Fruit fly (Drosophila melanogaster): Measurements from ENCODE around the gene CG15599.

The CG15599 gene

dm6 chrX:15712409-15712808, 23.8 kb upstream of the CG15599 start, which contains the start of gene HUWE1 (continued):
- TF ChIP-seq odd (GFP tag; optimal IDR thresholded peaks at IDR 0.05): no peak
- no peak for TF ChIP-seq dati (GFP tag; IDR thresholded peaks at IDR 0.05)
- peak; percentile 32; the same call in 1 of the 3 replicates for TF ChIP-seq Dbx (GFP tag; IDR thresholded peaks at IDR 0.05)
- TF ChIP-seq vnd (GFP tag; IDR thresholded peaks at IDR 0.05; ENCODE audit: partially characterized antibody): peak; percentile 67
- TF ChIP-seq onecut (GFP tag; IDR thresholded peaks at IDR 0.05): no peak
- no peak for TF ChIP-seq otp (GFP tag; IDR thresholded peaks at IDR 0.05)
- TF ChIP-seq NC2β (GFP tag; optimal IDR thresholded peaks at IDR 0.05): no peak
- peak; percentile 69 for TF ChIP-seq CG15601 (tag; optimal IDR thresholded peaks at IDR 0.05)
- TF ChIP-seq HHEX (GFP tag; optimal IDR thresholded peaks at IDR 0.05): no peak
- TF ChIP-seq CG3407 (GFP tag; optimal IDR thresholded peaks at IDR 0.05): no peak
- TF ChIP-seq CG33213 (GFP tag; optimal IDR thresholded peaks at IDR 0.05): peak; percentile 48
- no peak for TF ChIP-seq seq (GFP tag; IDR thresholded peaks at IDR 0.05)
- no peak for TF ChIP-seq CG3726 (GFP tag; IDR thresholded peaks at IDR 0.05)
- TF ChIP-seq Dref (GFP tag; IDR thresholded peaks at IDR 0.05): peak; percentile 82
- TF ChIP-seq CG14050 (GFP tag; IDR thresholded peaks at IDR 0.05): no peak
- no peak for TF ChIP-seq CG13296 (GFP tag; optimal IDR thresholded peaks at IDR 0.05)
- peak; percentile 45; the same call in 1 of the 2 replicates for TF ChIP-seq sob (GFP tag; IDR thresholded peaks at IDR 0.05)
- peak; percentile 92 for TF ChIP-seq pzg (GFP tag; optimal IDR thresholded peaks at IDR 0.05)
- TF ChIP-seq CG10543 (GFP tag; optimal IDR thresholded peaks at IDR 0.05): no peak
- TF ChIP-seq Taf1 (GFP tag; IDR thresholded peaks at IDR 0.05): no peak
- TF ChIP-seq CG17328 (GFP tag; IDR thresholded peaks at IDR 0.05): no peak
- TF ChIP-seq sr (GFP tag; IDR thresholded peaks at IDR 0.05): no peak
- peak; percentile 58; the same call in 2 of the 3 replicates for TF ChIP-seq zen2 (GFP tag; IDR thresholded peaks at IDR 0.05; ENCODE audit: partially characterized antibody)
- peak; percentile 29 for TF ChIP-seq Max (GFP tag; optimal IDR thresholded peaks at IDR 0.05)
- no peak for TF ChIP-seq CG8478 (optimal IDR thresholded peaks at IDR 0.05)
- TF ChIP-seq CG17359 (tag; optimal IDR thresholded peaks at IDR 0.05): no peak
- TF ChIP-seq HmgZ (tag; optimal IDR thresholded peaks at IDR 0.05): peak; percentile 63
- no peak for TF ChIP-seq CG30431 (GFP tag; optimal IDR thresholded peaks at IDR 0.05)
- TF ChIP-seq CG3838 (GFP tag; optimal IDR thresholded peaks at IDR 0.05): no peak
- no peak for TF ChIP-seq CG15011 (GFP tag; optimal IDR thresholded peaks at IDR 0.05)
- TF ChIP-seq CG32772 (GFP tag; IDR thresholded peaks at IDR 0.05): no peak
- no peak for TF ChIP-seq B-H1 (GFP tag; IDR thresholded peaks at IDR 0.05)
- no peak for TF ChIP-seq CG6854 (GFP tag; optimal IDR thresholded peaks at IDR 0.05)
- TF ChIP-seq az2 (GFP tag; optimal IDR thresholded peaks at IDR 0.05): no peak
- no peak for TF ChIP-seq shn (GFP tag; optimal IDR thresholded peaks at IDR 0.05)
- no peak for TF ChIP-seq gem (tag; optimal IDR thresholded peaks at IDR 0.05)
- no peak for TF ChIP-seq gt (GFP tag; IDR thresholded peaks at IDR 0.05)
- TF ChIP-seq Aef1 (GFP tag; IDR thresholded peaks at IDR 0.05): peak; percentile 57
- TF ChIP-seq insv (GFP tag; optimal IDR thresholded peaks at IDR 0.05): no peak
- TF ChIP-seq chn (GFP tag; optimal IDR thresholded peaks at IDR 0.05): no peak
- TF ChIP-seq Jarid2 (GFP tag; optimal IDR thresholded peaks at IDR 0.05): no peak
- no peak for TF ChIP-seq CG9437 (GFP tag; optimal IDR thresholded peaks at IDR 0.05)
- no peak for TF ChIP-seq tup (GFP tag; optimal IDR thresholded peaks at IDR 0.05)
- no peak for TF ChIP-seq CG1529 (GFP tag; optimal IDR thresholded peaks at IDR 0.05)
- TF ChIP-seq salm (tag; optimal IDR thresholded peaks at IDR 0.05): peak; percentile 2
- peak; percentile 66 for TF ChIP-seq CG9797 (GFP tag; optimal IDR thresholded peaks at IDR 0.05)
- no peak for TF ChIP-seq Bdp1 (GFP tag; optimal IDR thresholded peaks at IDR 0.05)
- TF ChIP-seq CG12104 (GFP tag; optimal IDR thresholded peaks at IDR 0.05): no peak
- TF ChIP-seq p53 (GFP tag; optimal IDR thresholded peaks at IDR 0.05): no peak
- TF ChIP-seq D19A (tag; optimal IDR thresholded peaks at IDR 0.05): no peak
- TF ChIP-seq dmrt99B (tag; optimal IDR thresholded peaks at IDR 0.05): no peak
- no peak for TF ChIP-seq Fer3 (tag; optimal IDR thresholded peaks at IDR 0.05)
- TF ChIP-seq CG4328 (GFP tag; optimal IDR thresholded peaks at IDR 0.05): no peak

Data from whole organism, embryonic.